Fruit fly (Drosophila melanogaster): Measurements from ENCODE around the gene Mics1.

Mics1 gene

DNA sequence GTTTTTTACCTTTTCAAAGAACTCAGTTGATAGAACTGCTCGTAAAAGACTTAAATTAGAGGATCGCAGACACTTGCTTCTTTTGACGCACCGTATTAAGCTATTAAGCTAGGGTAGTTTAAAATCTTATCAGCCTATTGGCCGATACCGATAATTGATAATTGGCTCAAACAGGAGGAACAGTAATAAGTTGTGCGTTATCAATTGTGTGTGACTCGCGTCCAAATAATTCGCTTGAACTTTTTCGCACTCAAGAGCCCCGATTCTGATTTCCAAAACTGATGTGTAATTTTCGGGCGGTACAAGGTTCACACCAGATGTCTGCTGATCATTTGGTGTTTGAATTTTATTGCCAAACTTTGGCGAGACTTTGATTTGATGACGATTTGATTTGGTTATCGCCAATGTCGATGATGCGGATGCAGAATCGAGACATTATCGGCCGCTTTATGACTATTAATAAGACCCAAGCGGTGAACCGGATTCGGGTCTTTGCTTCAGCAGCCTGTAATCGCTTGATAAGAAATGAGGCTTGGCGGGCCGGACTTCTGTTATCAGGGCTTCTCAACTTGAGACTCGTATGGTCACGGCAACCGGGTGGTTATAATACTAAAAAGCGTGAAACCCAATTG lies 12.2 kb upstream of the Mics1 start:
- TF ChIP-seq CG8478 (optimal IDR thresholded peaks at IDR 0.05) = no peak
- TF ChIP-seq CTCF (optimal IDR thresholded peaks at IDR 0.05) = no peak

DNA sequence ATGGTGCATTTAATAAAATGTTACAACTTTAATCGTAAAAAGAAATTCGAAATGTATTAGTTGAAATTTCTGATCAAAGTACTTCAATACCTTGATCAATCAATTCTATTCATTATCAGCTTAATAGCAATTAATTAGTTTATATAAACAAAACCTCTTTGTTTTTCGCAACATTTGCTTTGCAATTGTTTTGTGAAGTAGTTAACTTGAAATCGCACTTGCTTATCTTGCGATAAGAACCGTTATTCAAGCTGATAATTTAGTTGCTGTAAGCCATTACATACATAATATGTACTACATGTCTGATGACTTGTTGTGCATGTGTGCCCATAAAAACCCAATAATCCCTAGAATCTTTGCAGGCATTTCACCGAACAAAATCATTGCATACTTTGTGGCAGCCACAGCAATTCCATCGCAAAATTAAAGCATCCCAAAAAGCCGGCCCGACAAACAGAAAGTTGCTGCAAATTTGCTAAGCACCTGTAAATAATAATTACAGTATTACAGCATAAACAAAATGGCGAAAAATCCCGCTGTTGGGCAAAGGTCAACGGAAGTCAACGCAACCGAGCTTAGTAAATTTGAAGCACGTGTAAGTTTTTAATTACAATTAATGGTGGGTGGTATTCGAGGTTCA lies 6.1 kb upstream of the Mics1 start:
- TF ChIP-seq CG8478 (optimal IDR thresholded peaks at IDR 0.05) (no peak), CTCF (optimal IDR thresholded peaks at IDR 0.05) (no peak)

- TF ChIP-seq CTCF (optimal IDR thresholded peaks at IDR 0.05) = no peak
- TF ChIP-seq CG8478 (optimal IDR thresholded peaks at IDR 0.05) = no peak
Measured at dm6 chr3R:7506314-7506988, 4.3 kb upstream of the Mics1 start.

- no peak for TF ChIP-seq CG8478 (optimal IDR thresholded peaks at IDR 0.05)
- TF ChIP-seq CTCF (optimal IDR thresholded peaks at IDR 0.05) = no peak
Measured at dm6 chr3R:7504989-7505761, 3.0 kb upstream of the Mics1 start, which contains the start of gene alpha-Est9. Gene alpha-Est9, minus strand, starts transcription at chr3R:7505098.

DNA sequence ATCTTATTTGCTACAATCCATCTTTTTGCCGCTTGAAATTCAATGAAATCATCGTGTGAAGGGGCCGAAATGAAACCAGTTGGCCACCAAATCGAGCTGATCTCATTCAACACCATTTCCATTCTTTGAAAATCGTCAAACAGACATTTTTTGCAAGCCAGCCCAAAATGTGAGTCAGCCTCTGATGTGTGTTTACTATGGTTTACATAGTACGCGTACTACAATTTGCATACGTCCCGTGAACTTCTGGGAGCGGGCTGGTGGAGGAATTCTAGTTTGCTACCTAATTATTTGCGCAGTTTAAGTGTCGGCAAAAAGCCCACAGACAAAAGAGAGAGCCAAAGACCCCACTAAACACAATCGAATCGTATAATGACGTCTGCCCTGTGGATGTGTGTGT lies 1.0 kb upstream of the Mics1 start:
- no peak for TF ChIP-seq CTCF (optimal IDR thresholded peaks at IDR 0.05)
- no peak for TF ChIP-seq CG8478 (optimal IDR thresholded peaks at IDR 0.05)

dm6 chr3R:7500513-7500912 lies 1.7 kb downstream of the Mics1 start:
- no peak for TF ChIP-seq CG8478 (optimal IDR thresholded peaks at IDR 0.05)
- no peak for TF ChIP-seq CTCF (optimal IDR thresholded peaks at IDR 0.05)

DNA sequence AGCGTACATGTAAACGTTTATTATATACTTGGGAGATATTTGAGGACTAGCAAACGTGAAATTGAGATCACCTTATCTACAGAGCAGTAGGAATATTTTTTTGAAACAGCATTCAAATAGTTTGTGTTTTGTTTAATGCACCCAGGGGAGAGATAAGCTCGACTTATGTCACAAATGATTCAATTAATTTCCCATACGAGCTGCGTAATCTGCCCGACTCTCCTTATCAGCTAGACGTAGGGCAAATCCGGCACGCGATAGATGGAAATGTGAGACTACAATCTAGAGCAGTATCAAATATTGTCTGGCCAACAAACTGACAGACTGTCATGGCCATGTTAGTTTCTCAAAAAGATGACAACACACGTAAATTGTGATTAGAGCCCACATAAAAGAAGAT lies 2.7 kb downstream of the Mics1 start:
- TF ChIP-seq CTCF (optimal IDR thresholded peaks at IDR 0.05) = no peak
- TF ChIP-seq CG8478 (optimal IDR thresholded peaks at IDR 0.05) = no peak

dm6 chr3R:7497488-7497887 lies 4.7 kb downstream of the Mics1 start:
- no peak for TF ChIP-seq CTCF (optimal IDR thresholded peaks at IDR 0.05)
- no peak for TF ChIP-seq CG8478 (optimal IDR thresholded peaks at IDR 0.05)

- no peak for TF ChIP-seq CG8478 (optimal IDR thresholded peaks at IDR 0.05)
- TF ChIP-seq CTCF (optimal IDR thresholded peaks at IDR 0.05) = no peak
Measured at dm6 chr3R:7493745-7494144, 8.4 kb downstream of the Mics1 start, which contains the start of gene alpha-Est10. Gene alpha-Est10, minus strand, starts transcription at chr3R:7493845.

- TF ChIP-seq CG8478 (optimal IDR thresholded peaks at IDR 0.05) = no peak
- TF ChIP-seq CTCF (optimal IDR thresholded peaks at IDR 0.05) = no peak
Measured at dm6 chr3R:7493171-7493570, 9.0 kb downstream of the Mics1 start, which contains the start of gene CG42656. Gene CG42656, minus strand, starts transcription at chr3R:7493271.

dm6 chr3R:7492099-7492498 lies 10.1 kb downstream of the Mics1 start:
- no peak for TF ChIP-seq CTCF (optimal IDR thresholded peaks at IDR 0.05)
- TF ChIP-seq CG8478 (optimal IDR thresholded peaks at IDR 0.05) = no peak

DNA sequence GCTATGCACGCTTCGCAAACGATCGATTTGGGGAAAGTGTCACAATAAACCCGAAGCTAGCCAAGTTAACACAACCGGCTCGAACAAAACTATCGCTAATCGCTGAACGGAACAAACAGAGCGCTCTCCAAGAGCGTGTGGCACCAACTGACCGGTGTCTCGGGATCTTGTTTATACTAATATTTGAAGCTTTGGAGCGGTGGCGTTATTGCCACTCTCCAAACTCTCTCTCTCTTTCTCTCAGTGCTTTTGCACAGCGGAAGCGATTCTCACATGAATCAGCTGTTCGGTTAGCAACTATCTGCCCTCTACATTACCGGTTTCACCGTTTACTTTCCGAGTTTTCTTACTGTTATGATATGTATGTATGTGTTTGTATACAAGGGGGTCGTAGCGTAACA lies 10.7 kb downstream of the Mics1 start:
- TF ChIP-seq CG8478 (optimal IDR thresholded peaks at IDR 0.05) = no peak
- TF ChIP-seq CTCF (optimal IDR thresholded peaks at IDR 0.05) = no peak

DNA sequence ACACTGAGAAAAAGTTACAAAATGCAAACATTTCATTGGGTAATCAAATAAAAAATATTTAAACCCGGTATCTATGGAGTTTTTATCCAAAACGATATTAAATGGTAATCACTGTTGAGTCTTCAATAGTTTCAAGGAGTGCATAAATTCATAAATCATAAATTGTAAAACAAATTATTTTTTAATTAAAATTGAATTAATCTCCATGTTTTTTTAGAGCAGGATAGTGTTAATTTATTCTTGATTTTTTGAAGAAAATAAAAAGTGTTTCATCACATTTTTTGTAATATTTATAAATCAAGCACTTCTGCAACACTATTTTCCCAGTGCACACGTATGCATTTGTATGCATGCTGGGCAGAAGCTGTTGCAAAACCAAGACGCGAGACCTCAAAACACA lies 11.3 kb downstream of the Mics1 start:
- TF ChIP-seq CG8478 (optimal IDR thresholded peaks at IDR 0.05) (no peak), CTCF (optimal IDR thresholded peaks at IDR 0.05) (no peak)

dm6 chr3R:7489902-7490301 lies 12.3 kb downstream of the Mics1 start:
- TF ChIP-seq CTCF (optimal IDR thresholded peaks at IDR 0.05) (no peak), CG8478 (optimal IDR thresholded peaks at IDR 0.05) (no peak)

DNA sequence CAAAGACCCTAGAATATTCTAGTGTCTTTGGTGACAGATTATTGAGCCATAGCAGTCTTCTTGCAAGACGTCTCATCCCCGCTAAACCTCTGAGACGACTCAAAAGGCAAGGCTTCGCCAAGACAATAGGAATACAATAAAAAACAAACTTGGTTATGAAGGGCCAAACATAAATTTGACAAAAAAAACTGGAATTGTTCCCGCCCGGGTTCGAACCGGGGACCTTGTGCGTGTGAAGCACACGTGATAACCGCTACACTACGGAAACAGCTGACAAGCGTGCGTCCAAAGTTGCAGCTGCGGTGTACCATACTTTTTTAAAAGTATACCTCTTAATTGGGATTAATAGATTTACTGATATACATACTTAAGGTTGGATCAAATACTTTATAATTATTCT lies 26.5 kb downstream of the Mics1 start:
- no peak for TF ChIP-seq CTCF (optimal IDR thresholded peaks at IDR 0.05)
- no peak for TF ChIP-seq CG8478 (optimal IDR thresholded peaks at IDR 0.05)

All from S2 (cell line).